Fruit fly (Drosophila melanogaster): ENCODE measurements around the gene CG3407.

The CG3407 gene

DNA sequence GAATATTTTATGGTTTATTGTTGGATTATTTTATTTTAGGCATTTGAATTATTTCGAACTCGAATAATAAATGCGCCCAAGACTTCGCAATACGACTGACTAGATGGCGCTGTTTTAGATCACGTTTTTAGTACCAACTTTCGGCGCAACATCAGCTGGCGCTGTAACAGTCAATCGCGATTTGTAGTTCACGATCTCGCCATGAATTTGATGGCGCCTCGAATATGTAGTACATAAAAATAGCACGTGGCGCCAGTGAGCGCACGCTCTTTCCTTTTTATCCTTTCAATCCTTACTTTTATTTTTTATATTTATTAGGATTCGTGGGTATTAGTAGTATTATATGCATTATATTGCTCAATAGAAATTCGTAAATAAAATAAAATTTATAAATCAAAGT is 27.0 kb downstream of the CG3407 start (continued):
- TF ChIP-seq kay (GFP tag; optimal IDR thresholded peaks at IDR 0.05) = peak; percentile 41
- no peak for TF ChIP-seq tna (GFP tag; IDR thresholded peaks at IDR 0.05; ENCODE audit: partially characterized antibody)
- TF ChIP-seq bsh (GFP tag; optimal IDR thresholded peaks at IDR 0.05) = peak in 1 of 2 experiments; percentile 78
- no peak for TF ChIP-seq fd64A (GFP tag; optimal IDR thresholded peaks at IDR 0.05)
- TF ChIP-seq CG6854 (GFP tag; optimal IDR thresholded peaks at IDR 0.05) = no peak
- TF ChIP-seq tgo (GFP tag; IDR thresholded peaks at IDR 0.05) = peak; percentile 80
- TF ChIP-seq Drgx (GFP tag; IDR thresholded peaks at IDR 0.05) = peak; percentile 52
- peak; percentile 79 for TF ChIP-seq CG1602 (GFP tag; optimal IDR thresholded peaks at IDR 0.05)
- TF ChIP-seq HLHmδ (GFP tag; optimal IDR thresholded peaks at IDR 0.05) = peak; percentile 74

DNA sequence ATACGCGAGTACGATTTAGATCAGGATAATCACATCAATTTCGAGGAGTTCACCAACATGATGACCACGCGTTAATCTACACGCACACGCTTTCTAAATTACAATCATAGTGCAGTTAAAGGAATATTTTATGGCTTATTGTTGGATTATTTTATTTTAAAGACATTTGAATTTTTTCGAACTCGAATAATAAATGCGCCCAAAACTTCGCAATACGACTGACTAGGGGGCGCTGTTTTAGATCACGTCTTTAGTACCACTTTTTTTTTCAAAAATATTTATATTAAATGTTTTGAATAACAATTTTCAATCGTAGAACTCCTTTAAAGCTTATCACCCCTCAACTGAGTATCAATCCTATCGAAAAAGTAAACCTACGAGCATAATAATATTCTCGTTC is 27.8 kb downstream of the CG3407 start:
- TF ChIP-seq E2f2 (GFP tag; IDR thresholded peaks at IDR 0.05) (peak; percentile 80), Dp (GFP tag; optimal IDR thresholded peaks at IDR 0.05) (peak; percentile 71), CTCF (GFP tag; optimal IDR thresholded peaks at IDR 0.05) (peak; percentile 92), wek (GFP tag; optimal IDR thresholded peaks at IDR 0.05) (no peak), Sox100B (GFP tag; optimal IDR thresholded peaks at IDR 0.05) (no peak), nau (GFP tag; optimal IDR thresholded peaks at IDR 0.05) (no peak)

DNA sequence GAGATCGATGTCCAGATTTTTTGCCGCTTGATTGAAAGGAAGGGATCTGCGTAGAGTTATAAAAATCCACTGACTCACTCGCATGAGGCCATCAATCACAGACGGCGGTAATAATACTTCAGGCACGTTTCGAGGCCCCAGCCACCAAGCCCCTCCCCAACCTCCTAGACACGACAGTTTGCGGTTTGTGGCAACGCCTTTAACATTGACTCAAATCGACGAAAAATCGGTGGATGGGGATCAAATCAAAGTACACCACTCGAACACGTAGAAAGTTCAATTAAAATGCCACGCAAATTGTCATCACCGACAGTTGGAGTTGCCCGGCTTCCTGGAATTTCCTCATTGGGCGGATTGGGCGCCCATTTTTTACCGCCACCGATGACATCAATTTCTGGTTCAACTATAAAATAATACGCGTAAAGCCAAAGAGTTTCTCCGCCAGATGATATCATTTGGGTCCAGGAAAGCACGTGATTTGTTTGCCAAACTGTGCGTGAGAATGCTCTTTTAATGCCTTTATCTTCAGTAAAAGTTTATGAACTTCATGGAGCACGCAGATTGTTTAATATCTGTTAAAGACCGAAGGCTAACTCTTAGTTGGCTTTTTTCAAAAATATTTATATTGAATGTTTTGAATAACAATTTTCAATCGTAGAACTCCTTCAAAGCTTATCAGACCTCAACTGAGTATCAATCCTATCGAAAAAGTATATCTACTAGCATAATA is 28.8 kb downstream of the CG3407 start, which contains the start of gene CG31960:
TSS of gene CG31960 (plus strand) at position 680 of the 730 bp plus-strand sequence.
- TF ChIP-seq lov (optimal IDR thresholded peaks at IDR 0.05) (no peak), lov (GFP tag; IDR thresholded peaks at IDR 0.05) (peak; percentile 16; the same call in 1 of the 3 replicates), gce (GFP tag; IDR thresholded peaks at IDR 0.05) (0 out of 3 replicates have a peak, but pooled peaks have one; percentile 15), Med (GFP tag) (peak; percentile 62), lab (GFP tag; optimal IDR thresholded peaks at IDR 0.05) (peak; percentile 19), CG13894 (tag; optimal IDR thresholded peaks at IDR 0.05) (peak; percentile 72), chinmo (GFP tag; IDR thresholded peaks at IDR 0.05; ENCODE audit: partially characterized antibody) (0 out of 4 replicates have a peak, but pooled peaks have one; percentile 41), Ets65A (GFP tag) (peak; percentile 46), Antp (GFP tag; optimal IDR thresholded peaks at IDR 0.05) (no peak), CG11085 (GFP tag; IDR thresholded peaks at IDR 0.05) (no peak), phol (tag; optimal IDR thresholded peaks at IDR 0.05) (no peak), ATbp (GFP tag; optimal IDR thresholded peaks at IDR 0.05) (no peak), gsb-n (tag; optimal IDR thresholded peaks at IDR 0.05) (no peak), CTCF (GFP tag; optimal IDR thresholded peaks at IDR 0.05) (peak; percentile 84), Awh (GFP tag; IDR thresholded peaks at IDR 0.05) (0 out of 2 replicates have a peak, but pooled peaks have one; percentile 13), tio (GFP tag; optimal IDR thresholded peaks at IDR 0.05) (no peak), CG6175 (GFP tag; IDR thresholded peaks at IDR 0.05) (0 out of 3 replicates have a peak, but pooled peaks have one; percentile 38), dati (GFP tag; IDR thresholded peaks at IDR 0.05) (0 out of 2 replicates have a peak, but pooled peaks have one; percentile 4), cwo (GFP tag; optimal IDR thresholded peaks at IDR 0.05) (peak; percentile 36), salm (tag; optimal IDR thresholded peaks at IDR 0.05) (no peak)

Measured in whole organism, embryonic.